Worm (Caenorhabditis elegans) whole organism, L4/young adult: ENCODE measurements around the gene Y54G11A.3.

Experiments
- W03F9.2 ChIP-seq: fragments of 150-350 bp; optimal IDR thresholded peaks from 2 replicates; lab custom pipeline; 2014; ENCODE audit warnings: missing biosample characterization, missing genetic modification characterization
- dao-5 ChIP-seq: sonication (generic microtip); optimal IDR thresholded peaks from 2 replicates; lab custom pipeline; 2016; ENCODE audit warnings: missing genotype, missing genetic modification characterization, moderate library complexity, missing compliant biosample characterization
- him-1 ChIP-seq: sonication (generic microtip); optimal IDR thresholded peaks from 2 replicates; lab custom pipeline; 2016; ENCODE audit warnings: missing genotype, missing genetic modification reagents, missing genetic modification characterization, missing compliant biosample characterization

- TF ChIP-seq him-1 (no peak), dao-5 (tag; lab: Kevin White, UChicago) (no peak), W03F9.2 (tag; lab: Kevin White, UChicago) (no peak)
These were observed 44.8 kb downstream of the Y54G11A.3 start for ce11 chrII:14321225-14321624.
